Fruit fly (Drosophila melanogaster): ENCODE measurements around the gene CG13073.

Gene CG13073

dm6 chr3L:16228659-16229205 lies 11.6 kb upstream of the CG13073 start, which contains the start of gene Tmx3 (continued):
- TF ChIP-seq dmrt99B (tag; optimal IDR thresholded peaks at IDR 0.05) (no peak), CG9727 (GFP tag; optimal IDR thresholded peaks at IDR 0.05) (peak; percentile 82), sisA (GFP tag; IDR thresholded peaks at IDR 0.05) (peak; percentile 90), ems (GFP tag; optimal IDR thresholded peaks at IDR 0.05) (peak; percentile 57), CG12769 (tag; optimal IDR thresholded peaks at IDR 0.05) (no peak), CG33213 (GFP tag; optimal IDR thresholded peaks at IDR 0.05) (peak; percentile 41), nom (GFP tag; optimal IDR thresholded peaks at IDR 0.05) (peak; percentile 51), CG3163 (GFP tag; optimal IDR thresholded peaks at IDR 0.05) (peak; percentile 19), CG6683 (GFP tag; optimal IDR thresholded peaks at IDR 0.05) (peak; percentile 30), stwl (tag; optimal IDR thresholded peaks at IDR 0.05) (peak; percentile 81), Hr3 (GFP tag; optimal IDR thresholded peaks at IDR 0.05) (peak; percentile 93), CG13287 (GFP tag; IDR thresholded peaks at IDR 0.05; ENCODE audit: partially characterized antibody) (peak; percentile 17; the same call in 1 of the 2 replicates), CG11560 (tag; IDR thresholded peaks at IDR 0.05) (peak; percentile 63; the same call in 1 of the 3 replicates), Opbp (GFP tag; IDR thresholded peaks at IDR 0.05; ENCODE audit: partially characterized antibody) (no peak), Sry-δ (GFP tag; optimal IDR thresholded peaks at IDR 0.05) (peak; percentile 26), lola (GFP tag; optimal IDR thresholded peaks at IDR 0.05) (peak in 1 of 3 experiments; percentile 91), pb (GFP tag; optimal IDR thresholded peaks at IDR 0.05) (no peak), bowl (GFP tag; IDR thresholded peaks at IDR 0.05) (peak; percentile 58; the same call in 1 of the 2 replicates), Deaf1 (tag; optimal IDR thresholded peaks at IDR 0.05) (no peak), tx (GFP tag; optimal IDR thresholded peaks at IDR 0.05) (peak; percentile 22), maf-S (GFP tag; optimal IDR thresholded peaks at IDR 0.05) (peak; percentile 49), CG6854 (GFP tag; optimal IDR thresholded peaks at IDR 0.05) (peak; percentile 11), tna (GFP tag; IDR thresholded peaks at IDR 0.05; ENCODE audit: partially characterized antibody) (no peak), CG11085 (GFP tag; IDR thresholded peaks at IDR 0.05) (peak; percentile 92), row (GFP tag; IDR thresholded peaks at IDR 0.05) (peak; percentile 94), CG18599 (GFP tag; optimal IDR thresholded peaks at IDR 0.05) (no peak), CG6765 (GFP tag; optimal IDR thresholded peaks at IDR 0.05) (peak; percentile 58), CG2120 (GFP tag; optimal IDR thresholded peaks at IDR 0.05) (peak; percentile 88), chinmo (GFP tag; IDR thresholded peaks at IDR 0.05; ENCODE audit: partially characterized antibody) (no peak), CG9932 (GFP tag; IDR thresholded peaks at IDR 0.05) (peak; percentile 96), CG6813 (GFP tag; optimal IDR thresholded peaks at IDR 0.05) (peak; percentile 46), Ada2b (GFP tag; IDR thresholded peaks at IDR 0.05) (peak; percentile 68), Fer1 (GFP tag; optimal IDR thresholded peaks at IDR 0.05) (no peak), CG4617 (GFP tag; optimal IDR thresholded peaks at IDR 0.05; ENCODE audit: borderline replicate concordance) (peak; percentile 90), CG15073 (GFP tag; optimal IDR thresholded peaks at IDR 0.05) (peak; percentile 42), dati (GFP tag; IDR thresholded peaks at IDR 0.05) (peak; percentile 72), CG12219 (GFP tag; optimal IDR thresholded peaks at IDR 0.05) (no peak), CG7556 (GFP tag; optimal IDR thresholded peaks at IDR 0.05) (peak; percentile 86), Mrtf (GFP tag; IDR thresholded peaks at IDR 0.05) (peak; percentile 84; the same call in 2 of the 3 replicates), inv (GFP tag; IDR thresholded peaks at IDR 0.05; ENCODE audit: partially characterized antibody) (no peak), CG15696 (tag; optimal IDR thresholded peaks at IDR 0.05) (peak; percentile 89), Hey (tag; optimal IDR thresholded peaks at IDR 0.05) (no peak), CG12299 (tag; optimal IDR thresholded peaks at IDR 0.05) (peak; percentile 85), Asciz (GFP tag; optimal IDR thresholded peaks at IDR 0.05) (peak; percentile 30), CG7372 (GFP tag; IDR thresholded peaks at IDR 0.05) (peak; percentile 88), CTCF (GFP tag; optimal IDR thresholded peaks at IDR 0.05) (no peak), Dek (tag; optimal IDR thresholded peaks at IDR 0.05) (peak; percentile 92), Sox100B (GFP tag; optimal IDR thresholded peaks at IDR 0.05) (peak; percentile 75), CG10543 (GFP tag; optimal IDR thresholded peaks at IDR 0.05) (no peak), ftz-f1 (GFP tag; optimal IDR thresholded peaks at IDR 0.05) (no peak)

Data from whole organism, embryonic.